Fruit fly (Drosophila melanogaster) whole organism, embryonic: Measurements from ENCODE around the gene caup.

Experiments used
- CG10979 ChIP-seq: fragments of 200-800 bp; sonication (Bioruptor generic); optimal IDR thresholded peaks from 2 replicates; lab custom pipeline; 2018; ENCODE audit warnings: missing biosample characterization, mild to moderate bottlenecking, missing genetic modification characterization, moderate library complexity
- CG11696 ChIP-seq: fragments of 200-800 bp; sonication (Bioruptor generic); IDR thresholded peaks from 2 replicates; pipeline ENCODE4 v1.3.6; 2022; ENCODE audit warnings: missing biosample characterization, missing genetic modification characterization
- CG13287 ChIP-seq: fragments of 200-800 bp; sonication (Bioruptor generic); IDR thresholded peaks from 2 replicates; pipeline ENCODE4 v1.3.6; 2022; ENCODE audit warnings: missing biosample characterization, missing genetic modification characterization; ENCODE audit not compliant: partially characterized antibody
- CG13424 ChIP-seq: fragments of 200-800 bp; sonication (Bioruptor generic); optimal IDR thresholded peaks from 2 replicates; lab custom pipeline; 2019; ENCODE audit warnings: missing biosample characterization, mild to moderate bottlenecking, missing genetic modification characterization, moderate library complexity
- CG14014 ChIP-seq: fragments of 200-800 bp; sonication (Bioruptor generic); IDR thresholded peaks from 2 replicates; pipeline ENCODE4 v1.3.6; 2022; ENCODE audit warnings: missing biosample characterization, missing genetic modification characterization
- CG14710 ChIP-seq: fragments of 200-800 bp; sonication (Bioruptor generic); optimal IDR thresholded peaks from 3 replicates; lab custom pipeline; 2019; ENCODE audit warnings: missing biosample characterization, mild to moderate bottlenecking, missing genetic modification characterization, moderate library complexity
- CG17361 ChIP-seq: fragments of 200-800 bp; sonication (Bioruptor generic); IDR thresholded peaks from 3 replicates; pipeline ENCODE4 v1.3.6; 2022; ENCODE audit warnings: missing biosample characterization, missing genetic modification characterization
- CG17802 ChIP-seq: fragments of 200-800 bp; sonication (Bioruptor generic); optimal IDR thresholded peaks from 2 replicates; lab custom pipeline; 2018; ENCODE audit warnings: missing biosample characterization, mild to moderate bottlenecking, missing genetic modification characterization, moderate library complexity
- CG17829 ChIP-seq: fragments of 200-800 bp; optimal IDR thresholded peaks from 2 replicates; lab custom pipeline; 2019; ENCODE audit warnings: missing biosample characterization, mild to moderate bottlenecking, missing genetic modification characterization, moderate library complexity
- CG18262 ChIP-seq: fragments of 200-800 bp; optimal IDR thresholded peaks from 3 replicates; lab custom pipeline; 2019; ENCODE audit warnings: missing biosample characterization, mild to moderate bottlenecking, missing genetic modification characterization, moderate library complexity
- CG2712 ChIP-seq: fragments of 200-800 bp; optimal IDR thresholded peaks from 3 replicates; lab custom pipeline; 2019; ENCODE audit warnings: missing biosample characterization, mild to moderate bottlenecking, missing genetic modification characterization, moderate library complexity
- CG31365 ChIP-seq: fragments of 200-800 bp; sonication (Bioruptor generic); optimal IDR thresholded peaks from 2 replicates; lab custom pipeline; 2018; ENCODE audit warnings: missing biosample characterization, mild to moderate bottlenecking, missing genetic modification characterization
- CG31441 ChIP-seq: fragments of 200-800 bp; sonication (Bioruptor generic); IDR thresholded peaks from 2 replicates; pipeline ENCODE4 v1.3.6; 2022; ENCODE audit warnings: missing biosample characterization, missing genetic modification characterization
- CG4424 ChIP-seq: fragments of 200-800 bp; sonication (Bioruptor generic); optimal IDR thresholded peaks from 3 replicates; lab custom pipeline; 2016; ENCODE audit warnings: missing biosample characterization, missing genetic modification characterization
- CG6175 ChIP-seq: fragments of 200-800 bp; sonication (Bioruptor generic); IDR thresholded peaks from 3 replicates; pipeline ENCODE4 v1.3.6; 2022; ENCODE audit warnings: missing biosample characterization, missing genetic modification characterization
- CG7839 ChIP-seq: fragments of 200-800 bp; sonication (Bioruptor generic); optimal IDR thresholded peaks from 3 replicates; lab custom pipeline; 2018; ENCODE audit warnings: missing biosample characterization, mild to moderate bottlenecking, missing genetic modification characterization, moderate library complexity
- CG8388 ChIP-seq: fragments of 200-800 bp; sonication (Bioruptor generic); optimal IDR thresholded peaks from 2 replicates; lab custom pipeline; 2019; ENCODE audit warnings: missing biosample characterization, mild to moderate bottlenecking, missing genetic modification characterization, moderate library complexity
- CG9437 ChIP-seq: fragments of 200-800 bp; sonication (Bioruptor generic); optimal IDR thresholded peaks from 2 replicates; lab custom pipeline; 2018; ENCODE audit warnings: missing biosample characterization, mild to moderate bottlenecking, missing genetic modification characterization
- CoRest ChIP-seq: fragments of 200-800 bp; sonication (Bioruptor generic); optimal IDR thresholded peaks from 3 replicates; lab custom pipeline; 2018; ENCODE audit warnings: missing biosample characterization, mild to moderate bottlenecking, missing genetic modification characterization, moderate library complexity
- D19A ChIP-seq: fragments of 200-800 bp; optimal IDR thresholded peaks from 3 replicates; lab custom pipeline; 2019; ENCODE audit warnings: missing biosample characterization, mild to moderate bottlenecking, missing genetic modification characterization, moderate library complexity
- Hr3 ChIP-seq: fragments of 200-800 bp; sonication (Bioruptor generic); optimal IDR thresholded peaks from 3 replicates; lab custom pipeline; 2016; ENCODE audit warnings: missing biosample characterization, missing genetic modification characterization
- Hr51 ChIP-seq, 2 experiments: fragments of 200-800 bp; sonication (Bioruptor generic); optimal IDR thresholded peaks; 2 replicates in 1 of 2; 3 replicates in 1 of 2; lab custom pipeline; 2016 to 2018; ENCODE audit warnings: missing biosample characterization in 2 of 2, missing genetic modification characterization in 2 of 2, mild to moderate bottlenecking in 1 of 2, moderate library complexity in 1 of 2
- NC2β ChIP-seq: fragments of 200-800 bp; sonication (Bioruptor generic); optimal IDR thresholded peaks from 2 replicates; lab custom pipeline; 2016; ENCODE audit warnings: missing biosample characterization, missing genetic modification characterization
- Oaz ChIP-seq: fragments of 200-800 bp; sonication (Bioruptor generic); IDR thresholded peaks from 2 replicates; pipeline ENCODE4 v1.3.6; 2022; ENCODE audit warnings: missing biosample characterization, missing genetic modification characterization
- Oli ChIP-seq: fragments of 200-800 bp; sonication (Bioruptor generic); optimal IDR thresholded peaks from 2 replicates; lab custom pipeline; 2018; ENCODE audit warnings: missing biosample characterization, mild to moderate bottlenecking, missing genetic modification characterization, moderate library complexity
- Optix ChIP-seq: fragments of 200-800 bp; sonication (Bioruptor generic); IDR thresholded peaks from 3 replicates; pipeline ENCODE4 v1.3.6; 2022; ENCODE audit warnings: missing biosample characterization, missing genetic modification characterization
- Pdp1 ChIP-seq, 2 experiments: fragments of 200-800 bp; sonication (Bioruptor generic); optimal IDR thresholded peaks; 3 replicates each; lab custom pipeline; 2016; ENCODE audit warnings: missing biosample characterization in 2 of 2, missing genetic modification characterization in 2 of 2, mild to moderate bottlenecking in 1 of 2, moderate library complexity in 1 of 2
- Ravus ChIP-seq: fragments of 200-800 bp; sonication (Bioruptor generic); IDR thresholded peaks from 2 replicates; pipeline ENCODE4 v1.3.6; 2022; ENCODE audit warnings: missing biosample characterization, missing genetic modification characterization
- Sox102F ChIP-seq: fragments of 200-800 bp; sonication (Bioruptor generic); optimal IDR thresholded peaks from 2 replicates; lab custom pipeline; 2018; ENCODE audit warnings: missing biosample characterization, mild to moderate bottlenecking, missing genetic modification characterization, moderate library complexity
- Sry-β ChIP-seq: fragments of 200-800 bp; sonication (Bioruptor generic); optimal IDR thresholded peaks from 2 replicates; lab custom pipeline; 2018; ENCODE audit warnings: missing biosample characterization, mild to moderate bottlenecking, missing genetic modification characterization, moderate library complexity
- Ssrp ChIP-seq: fragments of 200-800 bp; sonication (Bioruptor generic); optimal IDR thresholded peaks from 2 replicates; lab custom pipeline; 2018; ENCODE audit warnings: missing biosample characterization, mild to moderate bottlenecking, missing genetic modification characterization, moderate library complexity
- Stat92E ChIP-seq, 3 experiments: fragments of >200 bp in 2 of 3; fragments of 200-800 bp in 1 of 3; sonication (Bioruptor generic) in 1 of 3; optimal IDR thresholded peaks; 2 replicates each; lab custom pipeline; 2017 to 2019; ENCODE audit warnings: missing biosample characterization in 3 of 3, missing genetic modification characterization in 3 of 3, mild to moderate bottlenecking in 1 of 3, moderate library complexity in 1 of 3
- ara ChIP-seq: fragments of 200-800 bp; sonication (Bioruptor generic); IDR thresholded peaks from 2 replicates; pipeline ENCODE4 v1.3.6; 2022; ENCODE audit warnings: missing biosample characterization, missing genetic modification characterization
- chinmo ChIP-seq: fragments of 200-800 bp; sonication (Bioruptor generic); IDR thresholded peaks from 4 replicates; pipeline ENCODE4 v1.3.6; 2022; ENCODE audit warnings: missing biosample characterization, missing genetic modification characterization; ENCODE audit not compliant: partially characterized antibody
- crp ChIP-seq, 2 experiments: fragments of 200-800 bp; sonication (Bioruptor generic); optimal IDR thresholded peaks; 2 replicates in 1 of 2; 3 replicates in 1 of 2; lab custom pipeline; 2017; ENCODE audit warnings: missing biosample characterization in 2 of 2, missing genetic modification characterization in 2 of 2, mild to moderate bottlenecking in 1 of 2, moderate library complexity in 1 of 2
- dmrt99B ChIP-seq: fragments of 200-800 bp; sonication (Bioruptor generic); optimal IDR thresholded peaks from 2 replicates; lab custom pipeline; 2018; ENCODE audit warnings: missing biosample characterization, mild to moderate bottlenecking, missing genetic modification characterization, moderate library complexity
- fd96Cb ChIP-seq: fragments of 200-800 bp; sonication (Bioruptor generic); optimal IDR thresholded peaks from 2 replicates; lab custom pipeline; 2018; ENCODE audit warnings: missing biosample characterization, mild to moderate bottlenecking, missing genetic modification characterization, moderate library complexity
- fru ChIP-seq: fragments of >200 bp; optimal IDR thresholded peaks from 2 replicates; lab custom pipeline; 2017
- gem ChIP-seq: fragments of 200-800 bp; sonication (Bioruptor generic); optimal IDR thresholded peaks from 2 replicates; lab custom pipeline; 2019; ENCODE audit warnings: missing biosample characterization, mild to moderate bottlenecking, missing genetic modification characterization, moderate library complexity
- grau ChIP-seq: fragments of 200-800 bp; optimal IDR thresholded peaks from 3 replicates; lab custom pipeline; 2019; ENCODE audit warnings: missing biosample characterization, mild to moderate bottlenecking, missing genetic modification characterization, moderate library complexity
- gsb-n ChIP-seq: fragments of 200-800 bp; sonication (Bioruptor generic); optimal IDR thresholded peaks from 3 replicates; lab custom pipeline; 2018; ENCODE audit warnings: missing biosample characterization, mild to moderate bottlenecking, missing genetic modification characterization
- kah ChIP-seq: fragments of 200-800 bp; sonication (Bioruptor generic); optimal IDR thresholded peaks from 2 replicates; lab custom pipeline; 2018; ENCODE audit warnings: missing biosample characterization, mild to moderate bottlenecking, missing genetic modification characterization
- lola ChIP-seq, 3 experiments: fragments of >200 bp in 2 of 3; fragments of 200-800 bp in 1 of 3; sonication (Bioruptor generic) in 1 of 3; optimal IDR thresholded peaks; 2 replicates each; lab custom pipeline; 2017 to 2019; ENCODE audit warnings: missing biosample characterization in 3 of 3, missing genetic modification characterization in 3 of 3, mild to moderate bottlenecking in 1 of 3, moderate library complexity in 1 of 3
- pan ChIP-seq, 4 experiments: fragments of >200 bp in 3 of 4; fragments of 200-800 bp in 1 of 4; sonication (Bioruptor generic) in 1 of 4; optimal IDR thresholded peaks in 3 of 4; IDR thresholded peaks in 1 of 4; 2 replicates each; pipeline versions ENCODE4 v1.3.6 to Lab custom; 2017 to 2022; ENCODE audit warnings: missing biosample characterization in 2 of 4, missing genetic modification characterization in 2 of 4, mixed read lengths in 1 of 4
- phol ChIP-seq: fragments of 200-800 bp; sonication (Bioruptor generic); optimal IDR thresholded peaks from 3 replicates; lab custom pipeline; 2018; ENCODE audit warnings: missing biosample characterization, mild to moderate bottlenecking, missing genetic modification characterization, moderate library complexity
- slbo ChIP-seq: fragments of 200-800 bp; sonication (Bioruptor generic); IDR thresholded peaks from 2 replicates; pipeline ENCODE4 v1.3.6; 2022; ENCODE audit warnings: missing biosample characterization, missing genetic modification characterization
- vfl ChIP-seq: fragments of 200-800 bp; sonication (Bioruptor generic); optimal IDR thresholded peaks from 2 replicates; lab custom pipeline; 2016; ENCODE audit warnings: missing biosample characterization, missing genetic modification characterization
- zen ChIP-seq: fragments of 200-800 bp; sonication (Bioruptor generic); optimal IDR thresholded peaks from 3 replicates; lab custom pipeline; 2018; ENCODE audit warnings: missing biosample characterization, mild to moderate bottlenecking, missing genetic modification characterization, moderate library complexity

Gene caup

dm6 chr3L:12587218-12587797, 22.1 kb upstream of the caup start:
- TF ChIP-seq slbo (GFP tag; lab: Robert Waterston, UW) = no peak
- TF ChIP-seq fru = no peak
- TF ChIP-seq CG18262 (tag; lab: Kevin White, UChicago) = peak; percentile 59
- no peak for TF ChIP-seq Pdp1 (GFP tag; optimal IDR thresholded peaks at IDR 0.05; lab: Kevin White, UChicago)
- TF ChIP-seq fd96Cb (tag; lab: Kevin White, UChicago) = peak; percentile 0
- peak; percentile 22 for TF ChIP-seq CG9437
- no peak for TF ChIP-seq CG31365 (tag; lab: Kevin White, UChicago)
- peak; percentile 24 for TF ChIP-seq CG7839
- peak; percentile 6 for TF ChIP-seq CG4424 (GFP tag; lab: Kevin White, UChicago)
- peak; percentile 13 for TF ChIP-seq Sox102F
- peak; percentile 28 for TF ChIP-seq Oli (tag; lab: Kevin White, UChicago)
- no peak for TF ChIP-seq vfl
- no peak for TF ChIP-seq CG17802 (tag; lab: Kevin White, UChicago)
- no peak for TF ChIP-seq D19A (tag; lab: Kevin White, UChicago)
- TF ChIP-seq CG8388 (GFP tag; lab: Kevin White, UChicago) = peak; percentile 8
- TF ChIP-seq Stat92E (GFP tag; optimal IDR thresholded peaks at IDR 0.05; lab: Kevin White, UChicago) = no peak
- peak; percentile 25 for TF ChIP-seq dmrt99B (tag; lab: Kevin White, UChicago)
- TF ChIP-seq gem = peak; percentile 53
- TF ChIP-seq phol (tag; lab: Kevin White, UChicago) = peak; percentile 14
- no peak for TF ChIP-seq NC2β (GFP tag; lab: Kevin White, UChicago)
- no peak for TF ChIP-seq Optix (GFP tag; lab: Robert Waterston, UW)
- no peak for TF ChIP-seq CG6175 (GFP tag; lab: Robert Waterston, UW)
- peak; percentile 62 for TF ChIP-seq CG11696 (GFP tag; lab: Robert Waterston, UW)
- TF ChIP-seq CG17361 (GFP tag; lab: Robert Waterston, UW) = peak; percentile 78; the same call in 2 of the 3 replicates
- TF ChIP-seq kah = no peak
- TF ChIP-seq CG17829 (tag; lab: Kevin White, UChicago) = peak; percentile 15
- TF ChIP-seq CoRest (tag; lab: Kevin White, UChicago) = peak; percentile 16
- TF ChIP-seq Oaz = no peak
- no peak for TF ChIP-seq pan (optimal IDR thresholded peaks at IDR 0.05; lab: Kevin White, UChicago)
- TF ChIP-seq pan (GFP tag; optimal IDR thresholded peaks at IDR 0.05 in 1 of 2, IDR thresholded peaks at IDR 0.05 in 1 of 2) = no peak
- peak; percentile 37 for TF ChIP-seq CG10979 (tag; lab: Kevin White, UChicago)
- peak; percentile 54 for TF ChIP-seq CG31441 (GFP tag; lab: Robert Waterston, UW)
- TF ChIP-seq Ssrp (tag; lab: Kevin White, UChicago) = no peak
- TF ChIP-seq CG14710 (tag; lab: Kevin White, UChicago) = peak; percentile 23
- no peak for TF ChIP-seq CG14014 (GFP tag; lab: Robert Waterston, UW)
- peak; percentile 12 for TF ChIP-seq grau (tag; lab: Kevin White, UChicago)
- no peak for TF ChIP-seq zen (tag; lab: Kevin White, UChicago)
- TF ChIP-seq Hr3 = peak; percentile 3
- peak; percentile 26 for TF ChIP-seq CG2712 (tag; lab: Kevin White, UChicago)
- TF ChIP-seq lola (GFP tag; optimal IDR thresholded peaks at IDR 0.05; lab: Kevin White, UChicago) = peak in 1 of 3 experiments; percentile 17
- TF ChIP-seq Sry-β (GFP tag; lab: Kevin White, UChicago) = no peak
- no peak for TF ChIP-seq crp (GFP tag; optimal IDR thresholded peaks at IDR 0.05; lab: Kevin White, UChicago)
- 0 out of 2 replicates have a peak, but pooled peaks have one; percentile 21 for TF ChIP-seq ara (GFP tag; lab: Robert Waterston, UW)
- peak; percentile 7 for TF ChIP-seq gsb-n (tag; lab: Kevin White, UChicago)
- no peak for TF ChIP-seq chinmo
- TF ChIP-seq CG13287 (GFP tag; lab: Robert Waterston, UW) = no peak
- TF ChIP-seq Hr51 (GFP tag; optimal IDR thresholded peaks at IDR 0.05; lab: Kevin White, UChicago) = peak in 1 of 2 experiments; percentile 24
- TF ChIP-seq CG13424 (tag; lab: Kevin White, UChicago) = peak; percentile 7
- no peak for TF ChIP-seq Ravus (GFP tag; lab: Robert Waterston, UW)
